Worm (Caenorhabditis elegans) whole organism, midembryonic: ENCODE data around the gene tsen-2.
"Not testable (repeated sequence)": the region's sequence is repeated elsewhere in the genome, so short reads cannot be mapped to it uniquely, and the experiment has no call there.

Source experiments
- T22C8.4 ChIP-seq: fragments of 200-800 bp; sonication (Bioruptor generic); IDR thresholded peaks from 2 replicates; pipeline ENCODE4 v1.3.6; 2022; ENCODE audit warnings: missing genetic modification characterization, missing compliant biosample characterization
- cog-1 ChIP-seq: sonication (generic microtip); optimal IDR thresholded peaks from 2 replicates; lab custom pipeline; 2016; ENCODE audit warnings: missing genetic modification characterization, missing compliant biosample characterization
- flt-1 ChIP-seq: fragments of 200-800 bp; sonication (Bioruptor generic); IDR thresholded peaks from 2 replicates; pipeline ENCODE4 v1.3.6; 2022; ENCODE audit warnings: missing genetic modification characterization, missing compliant biosample characterization
- klf-2 ChIP-seq: fragments of 200-800 bp; sonication (Bioruptor generic); conservative IDR thresholded peaks from 2 replicates; pipeline ENCODE4 v1.3.6; 2022; ENCODE audit warnings: missing genetic modification reagents, missing genetic modification characterization, missing compliant biosample characterization
- med-1 ChIP-seq: sonication (generic microtip); optimal IDR thresholded peaks from 2 replicates; lab custom pipeline; 2017; ENCODE audit warnings: missing genetic modification characterization, mild to moderate bottlenecking, missing compliant biosample characterization, antibody characterized with exemption, missing genetic modification reagents; ENCODE audit not compliant: insufficient read depth
- ref-1 ChIP-seq: fragments of 200-800 bp; sonication (Bioruptor generic); conservative IDR thresholded peaks from 2 replicates; pipeline ENCODE4 v1.3.6; 2022; ENCODE audit warnings: missing genetic modification reagents, missing genetic modification characterization, missing compliant biosample characterization
- tab-1 ChIP-seq: fragments of 200-800 bp; sonication (Bioruptor generic); IDR thresholded peaks from 2 replicates; pipeline ENCODE4 v1.3.6; 2022; ENCODE audit warnings: missing genetic modification characterization, missing compliant biosample characterization
- ztf-23 ChIP-seq: fragments of 200-800 bp; sonication (Bioruptor generic); IDR thresholded peaks from 2 replicates; pipeline ENCODE4 v1.3.6; 2022; ENCODE audit warnings: missing genetic modification reagents, missing genetic modification characterization, missing compliant biosample characterization
- ztf-29 ChIP-seq: fragments of 200-800 bp; sonication (Bioruptor generic); IDR thresholded peaks from 2 replicates; pipeline ENCODE4 v1.3.6; 2022; ENCODE audit warnings: missing genetic modification reagents, missing genetic modification characterization, missing compliant biosample characterization

The tsen-2 gene

DNA sequence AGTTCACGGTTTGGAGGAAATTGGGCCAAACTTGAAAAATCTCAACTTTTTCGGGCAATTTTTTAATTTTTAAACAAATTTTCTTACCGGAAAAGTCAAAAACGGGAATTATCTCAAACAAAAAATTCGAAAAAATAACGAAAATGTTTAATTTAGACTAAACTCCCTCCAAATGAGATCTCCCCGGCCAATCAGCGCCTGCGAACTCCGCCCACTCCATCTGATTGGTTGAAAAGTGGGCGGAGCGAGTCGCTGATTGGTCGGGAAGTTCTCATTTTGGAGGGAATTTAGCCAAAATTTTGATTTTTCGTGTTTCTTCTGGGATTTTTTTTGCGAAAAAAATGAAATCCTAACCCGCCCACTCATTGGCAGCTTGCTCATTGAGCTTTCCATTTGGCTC is 1.4 kb downstream of the tsen-2 start:
- TF ChIP-seq tab-1 (GFP tag; lab: Robert Waterston, UW) (no peak), ztf-29 (GFP tag; lab: Robert Waterston, UW) (no peak)

DNA sequence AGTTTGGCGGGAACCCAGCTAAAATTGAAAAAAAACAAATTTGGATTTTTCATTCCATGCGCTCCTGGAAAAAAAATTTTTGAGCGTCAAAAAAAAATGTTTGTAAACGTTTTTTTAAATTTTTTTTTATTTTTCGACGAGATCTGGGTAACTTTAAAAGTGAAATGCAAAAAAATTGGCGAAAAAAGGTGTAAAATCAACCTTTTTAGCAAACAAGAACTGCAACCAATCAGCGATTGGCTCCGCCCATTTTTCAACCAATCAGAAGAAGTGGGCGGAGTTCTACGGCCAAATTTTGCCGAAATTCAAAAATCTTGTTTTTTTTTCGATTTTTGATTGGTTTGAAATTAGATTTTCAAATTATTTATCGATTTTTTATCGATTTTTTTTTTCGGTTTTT is 2.6 kb downstream of the tsen-2 start:
- TF ChIP-seq cog-1 (tag; lab: Kevin White, UChicago) (no peak), ztf-23 (no peak), med-1 (GFP tag; lab: Kevin White, UChicago) (no peak), T22C8.4 (GFP tag; lab: Robert Waterston, UW) (no peak), flt-1 (GFP tag; lab: Robert Waterston, UW) (no peak), tab-1 (GFP tag; lab: Robert Waterston, UW) (no peak), ztf-29 (GFP tag; lab: Robert Waterston, UW) (no peak), klf-2 (no peak), ref-1 (GFP tag; lab: Robert Waterston, UW) (no peak)

DNA sequence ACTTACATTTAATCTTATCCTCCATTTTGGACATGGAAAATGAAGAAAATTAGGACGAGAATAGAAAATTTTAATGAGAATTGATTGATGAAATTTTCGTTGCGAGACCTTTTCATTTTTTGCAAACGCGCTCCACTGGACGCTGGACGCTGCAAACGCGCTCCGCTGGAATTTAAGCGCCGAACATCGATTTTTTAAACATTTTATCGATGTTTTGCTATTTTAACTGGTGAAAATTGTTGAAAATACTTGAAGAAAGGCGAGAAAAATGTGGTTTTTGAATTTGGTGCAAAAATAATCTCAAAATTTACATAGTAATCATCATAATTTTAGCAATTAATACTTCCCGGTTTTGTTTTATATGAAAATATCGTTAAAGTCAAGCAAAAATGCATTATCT is 5.1 kb downstream of the tsen-2 start, which contains the start of gene Y56A3A.41:
Gene Y56A3A.41 (minus strand): TSS at position 101 of the 400 bp plus-strand sequence.
- TF ChIP-seq med-1 (GFP tag; lab: Kevin White, UChicago) (no peak), ref-1 (GFP tag; lab: Robert Waterston, UW) (no peak), klf-2 (no peak)

DNA sequence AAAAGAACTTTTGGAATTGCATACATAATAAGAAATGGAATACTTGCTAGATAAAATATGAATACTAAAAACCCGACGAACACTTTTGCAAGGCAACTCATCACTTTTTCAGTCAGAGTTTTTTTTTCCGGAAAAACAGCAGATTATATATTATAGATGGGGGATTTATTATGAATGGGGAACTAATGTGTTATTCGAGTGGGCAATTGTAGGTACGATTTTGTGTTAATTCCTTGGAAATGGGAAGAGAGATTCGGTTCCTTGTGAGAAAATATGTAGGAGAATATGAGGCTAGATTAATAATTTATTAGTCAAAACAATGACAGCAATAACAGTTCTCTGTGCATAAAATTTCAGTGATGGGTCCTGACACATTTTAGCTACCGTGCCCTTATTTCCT is 6.7 kb downstream of the tsen-2 start, which contains the start of gene faah-5:
Gene faah-5 (minus strand): TSS at position 101 of the 400 bp plus-strand sequence.
- TF ChIP-seq med-1 (GFP tag; lab: Kevin White, UChicago) (no peak), flt-1 (GFP tag; lab: Robert Waterston, UW) (no peak), cog-1 (tag; lab: Kevin White, UChicago) (no peak), ref-1 (GFP tag; lab: Robert Waterston, UW) (no peak), ztf-29 (GFP tag; lab: Robert Waterston, UW) (no peak), ztf-23 (no peak), tab-1 (GFP tag; lab: Robert Waterston, UW) (no peak), T22C8.4 (GFP tag; lab: Robert Waterston, UW) (no peak), klf-2 (no peak)

DNA sequence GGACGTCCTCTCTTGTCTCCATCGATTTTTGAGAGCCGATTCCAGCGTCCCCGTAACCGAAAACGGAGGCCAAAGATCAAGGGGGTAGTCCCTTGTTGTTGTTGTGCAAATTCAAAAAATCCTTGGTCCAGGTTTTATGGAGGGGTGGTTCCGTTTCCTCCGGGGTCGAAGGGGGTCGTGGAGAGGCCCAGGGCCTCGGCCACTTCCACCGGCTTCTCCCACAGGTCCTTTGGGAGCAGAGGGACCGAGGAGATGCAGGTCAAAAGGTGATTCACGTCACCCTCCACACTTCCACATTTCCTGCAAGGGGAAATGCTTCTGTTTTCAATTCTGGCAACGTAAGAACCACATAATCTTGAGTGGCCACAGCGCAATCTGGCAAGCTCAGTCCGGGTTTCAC is 14.4 kb downstream of the tsen-2 start, which contains the start of gene fbxb-22:
Gene fbxb-22 (minus strand): TSS at position 61 of the 400 bp plus-strand sequence.
- not testable (repeated sequence) for TF ChIP-seq flt-1, T22C8.4, ref-1 (GFP tag; lab: Robert Waterston, UW)

- no peak for TF ChIP-seq klf-2
- TF ChIP-seq ztf-29 (GFP tag; lab: Robert Waterston, UW): no peak
- TF ChIP-seq tab-1 (GFP tag; lab: Robert Waterston, UW): no peak
- no peak for TF ChIP-seq flt-1 (GFP tag; lab: Robert Waterston, UW)
- TF ChIP-seq ztf-23: no peak
- TF ChIP-seq T22C8.4 (GFP tag; lab: Robert Waterston, UW): no peak
- no peak for TF ChIP-seq cog-1 (tag; lab: Kevin White, UChicago)
- TF ChIP-seq ref-1 (GFP tag; lab: Robert Waterston, UW): no peak
- TF ChIP-seq med-1 (GFP tag; lab: Kevin White, UChicago): no peak
Observed at ce11 chrIII:11881549-11881948, 16.5 kb downstream of the tsen-2 start.

- TF ChIP-seq klf-2: no peak
- no peak for TF ChIP-seq ref-1 (GFP tag; lab: Robert Waterston, UW)
- no peak for TF ChIP-seq tab-1 (GFP tag; lab: Robert Waterston, UW)
- no peak for TF ChIP-seq med-1 (GFP tag; lab: Kevin White, UChicago)
- TF ChIP-seq ztf-23: no peak
- no peak for TF ChIP-seq cog-1 (tag; lab: Kevin White, UChicago)
- TF ChIP-seq flt-1 (GFP tag; lab: Robert Waterston, UW): no peak
- no peak for TF ChIP-seq ztf-29 (GFP tag; lab: Robert Waterston, UW)
- no peak for TF ChIP-seq T22C8.4 (GFP tag; lab: Robert Waterston, UW)
Observed at ce11 chrIII:11878751-11879150, 19.3 kb downstream of the tsen-2 start, which contains the start of gene Y56A3A.6. Gene Y56A3A.6, minus strand, starts transcription at chrIII:11878803.

DNA sequence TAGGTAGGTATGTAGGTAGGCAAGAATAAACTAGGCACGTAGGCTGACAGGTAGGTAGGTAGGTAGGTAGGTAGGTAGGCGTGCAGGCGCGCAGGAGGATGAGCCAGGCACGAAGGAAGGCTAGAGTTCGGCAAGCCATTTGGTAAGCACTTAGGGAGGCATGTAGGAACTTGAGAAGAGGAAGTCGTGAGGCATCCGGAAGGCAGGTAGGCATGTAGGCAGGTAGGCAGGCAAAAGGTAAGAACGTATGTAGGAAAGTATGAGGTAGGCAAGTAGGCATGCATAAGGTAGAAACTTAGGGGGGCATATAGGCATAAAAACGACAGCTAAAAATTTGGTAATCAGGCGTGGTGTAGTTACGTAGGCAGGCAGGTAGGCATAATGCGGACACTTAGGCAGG is 21.9 kb downstream of the tsen-2 start:
- TF ChIP-seq tab-1 (GFP tag; lab: Robert Waterston, UW) (0 out of 2 replicates have a peak, but pooled peaks have one; percentile 27), ztf-29 (GFP tag; lab: Robert Waterston, UW) (no peak)

DNA sequence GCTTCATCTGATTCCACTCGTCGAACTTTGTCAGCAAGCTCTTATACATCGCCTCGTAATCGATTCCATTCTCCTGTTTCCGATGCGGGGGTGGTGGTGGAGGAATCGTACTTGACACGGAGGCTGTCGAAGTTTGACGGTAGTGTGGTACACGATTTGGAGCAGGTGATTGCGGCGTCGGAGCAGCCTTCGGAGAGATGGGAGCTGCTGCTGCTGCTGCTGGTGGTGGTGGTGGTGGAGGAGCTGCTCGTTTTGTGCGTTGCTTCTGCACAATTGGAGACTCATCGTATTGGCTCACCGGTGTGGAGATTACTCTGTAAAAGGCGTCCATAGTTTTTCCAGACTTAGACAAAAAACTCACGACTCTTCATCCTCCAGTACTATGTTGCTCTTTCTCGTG is 23.8 kb downstream of the tsen-2 start:
- TF ChIP-seq ztf-29 (GFP tag; lab: Robert Waterston, UW): no peak
- TF ChIP-seq cog-1 (tag; lab: Kevin White, UChicago): no peak
- TF ChIP-seq ztf-23: no peak
- no peak for TF ChIP-seq ref-1 (GFP tag; lab: Robert Waterston, UW)
- TF ChIP-seq klf-2: no peak
- no peak for TF ChIP-seq T22C8.4 (GFP tag; lab: Robert Waterston, UW)
- TF ChIP-seq med-1 (GFP tag; lab: Kevin White, UChicago): no peak
- no peak for TF ChIP-seq flt-1 (GFP tag; lab: Robert Waterston, UW)
- no peak for TF ChIP-seq tab-1 (GFP tag; lab: Robert Waterston, UW)

DNA sequence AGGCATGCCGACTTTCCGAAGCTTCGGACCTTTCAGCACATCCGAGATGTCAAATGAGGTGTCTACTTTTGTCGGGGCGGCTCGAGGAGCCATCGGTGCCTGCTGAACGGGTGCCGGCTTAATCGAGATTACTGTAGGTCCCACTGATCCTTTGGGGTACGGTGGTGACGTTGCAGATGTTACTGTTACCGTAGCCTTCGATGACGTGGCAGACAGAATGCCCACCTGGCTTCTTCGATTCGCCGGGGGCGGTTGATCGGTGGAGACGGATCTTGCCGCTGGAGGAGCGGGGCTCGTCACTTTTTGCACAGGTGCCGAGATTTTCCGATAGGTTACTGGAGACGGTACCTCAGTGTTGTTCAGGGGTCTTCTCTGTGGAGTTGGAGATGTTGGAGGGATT is 26.5 kb downstream of the tsen-2 start:
- TF ChIP-seq tab-1 (GFP tag; lab: Robert Waterston, UW) (no peak), klf-2 (no peak), med-1 (GFP tag; lab: Kevin White, UChicago) (no peak), ref-1 (GFP tag; lab: Robert Waterston, UW) (no peak), ztf-29 (GFP tag; lab: Robert Waterston, UW) (no peak)
